Fruit fly (Drosophila melanogaster) whole organism: ENCODE results near the gene CSN6.

Experiments used
- CG8478 ChIP-seq: fragments of >200 bp; optimal IDR thresholded peaks from 2 replicates; lab custom pipeline; 2018; ENCODE audit warnings: inconsistent platforms
- Dll ChIP-seq: fragments of >200 bp; optimal IDR thresholded peaks from 2 replicates; lab custom pipeline; 2017
- EcR ChIP-seq, 2 experiments: fragments of >200 bp; optimal IDR thresholded peaks; 2 replicates each; lab custom pipeline; 2017; ENCODE audit warnings: missing biosample characterization in 2 of 2, missing genetic modification characterization in 2 of 2, missing genetic modification reagents in 2 of 2
- pan ChIP-seq: fragments of >200 bp; optimal IDR thresholded peaks from 2 replicates; lab custom pipeline; 2017
- psq ChIP-seq: fragments of >200 bp; optimal IDR thresholded peaks from 2 replicates; lab custom pipeline; 2017
- usp ChIP-seq: fragments of >200 bp; optimal IDR thresholded peaks from 2 replicates; lab custom pipeline; 2017; ENCODE audit warnings: missing biosample characterization, missing genetic modification characterization, mixed read lengths

CSN6 gene

dm6 chr3R:22631156-22631555 lies 50.6 kb downstream of the CSN6 start:
- TF ChIP-seq psq (lab: Kevin White, UChicago) (no peak), Dll (lab: Kevin White, UChicago) (no peak), CG8478 (no peak), EcR (GFP tag; optimal IDR thresholded peaks at IDR 0.05; lab: Kevin White, UChicago) (no peak), usp (GFP tag; lab: Kevin White, UChicago) (no peak), pan (lab: Kevin White, UChicago) (no peak)
